Worm (Caenorhabditis elegans): ENCODE results near the gene C54C6.7.

DNA sequence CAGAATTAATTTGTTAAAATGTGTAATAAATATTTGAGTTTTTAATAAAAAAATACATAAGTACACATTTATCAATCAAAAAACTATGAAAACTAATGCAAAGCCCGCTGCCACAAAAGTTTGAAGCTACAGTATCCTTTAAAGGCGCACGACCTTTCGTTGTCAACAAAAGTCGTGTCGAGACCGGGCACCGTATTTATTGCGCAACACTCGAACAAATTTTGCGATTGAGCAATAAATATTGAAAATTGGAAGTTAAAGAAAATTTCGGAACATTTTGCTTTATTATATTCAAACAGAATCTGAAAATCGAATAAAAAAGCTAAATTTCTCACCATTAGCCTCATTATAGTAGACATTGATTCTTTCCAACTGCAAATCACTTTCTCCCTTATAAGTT lies 5.1 kb downstream of the C54C6.7 start:
- TF ChIP-seq snpc-4 (tag; optimal IDR thresholded peaks at IDR 0.05) (no peak), nhr-25 (tag; optimal IDR thresholded peaks at IDR 0.05) (no peak), fos-1 (tag; optimal IDR thresholded peaks at IDR 0.05) (no peak), fkh-2 (tag; optimal IDR thresholded peaks at IDR 0.05) (no peak), nfya-1 (tag; optimal IDR thresholded peaks at IDR 0.05; ENCODE audit: insufficient read depth) (no peak), nhr-237 (tag; optimal IDR thresholded peaks at IDR 0.05) (no peak), pqm-1 (tag; optimal IDR thresholded peaks at IDR 0.05) (no peak), skn-1 (tag; optimal IDR thresholded peaks at IDR 0.05) (no peak), unc-62 (GFP tag; optimal IDR thresholded peaks at IDR 0.05) (no peak)

Data from whole organism, L3 larva.